Worm (Caenorhabditis elegans): ENCODE measurements around the gene dli-1.

dli-1 gene

ce11 chrIV:13051073-13051472 lies 47.5 kb downstream of the dli-1 start, which contains the start of gene scl-11:
Gene scl-11 (plus strand): TSS chrIV:13051373.
- no peak for TF ChIP-seq hmbx-1 (tag; optimal IDR thresholded peaks at IDR 0.05)

- TF ChIP-seq ceh-13 (GFP tag; optimal IDR thresholded peaks at IDR 0.05) (no peak), hnd-1 (tag; optimal IDR thresholded peaks at IDR 0.05) (no peak), hmbx-1 (tag; optimal IDR thresholded peaks at IDR 0.05) (no peak), ama-1 (optimal IDR thresholded peaks at IDR 0.05) (no peak), aly-1 (tag; optimal IDR thresholded peaks at IDR 0.05) (no peak), B0310.2 (tag; optimal IDR thresholded peaks at IDR 0.05) (no peak), tbx-37 (GFP tag; conservative IDR thresholded peaks at IDR 0.05) (no peak), ets-7 (tag; optimal IDR thresholded peaks at IDR 0.05) (no peak)
Observed at ce11 chrIV:13048157-13048556, 50.4 kb downstream of the dli-1 start, which contains the start of gene scl-10. Gene scl-10 (plus strand): TSS chrIV:13048457.

Measured in whole organism, early embryonic.